Fruit fly (Drosophila melanogaster) whole organism, prepupa: ENCODE results near the gene CG33080.

Experiments used
- Blimp-1 ChIP-seq: fragments of 200-800 bp; sonication (Bioruptor generic); optimal IDR thresholded peaks from 3 replicates; lab custom pipeline; 2017; ENCODE audit warnings: missing biosample characterization, missing genetic modification characterization, mild to moderate bottlenecking, moderate library complexity, missing genetic modification reagents
- CG10631 ChIP-seq: fragments of 200-800 bp; sonication (Bioruptor generic); optimal IDR thresholded peaks from 2 replicates; lab custom pipeline; 2016; ENCODE audit warnings: missing biosample characterization, missing genetic modification characterization
- CG10669 ChIP-seq: fragments of 200-800 bp; sonication (Bioruptor generic); optimal IDR thresholded peaks from 3 replicates; lab custom pipeline; 2018; ENCODE audit warnings: missing biosample characterization, mild to moderate bottlenecking, missing genetic modification characterization, moderate library complexity
- CG11294 ChIP-seq: fragments of 200-800 bp; sonication (Bioruptor generic); IDR thresholded peaks from 2 replicates; pipeline ENCODE4 v1.3.6; 2022; ENCODE audit warnings: missing biosample characterization, missing genetic modification characterization
- CG11762 ChIP-seq: fragments of 200-800 bp; sonication (Bioruptor generic); optimal IDR thresholded peaks from 3 replicates; lab custom pipeline; 2016; ENCODE audit warnings: missing biosample characterization, missing genetic modification characterization; ENCODE audit not compliant: insufficient read depth
- CG11902 ChIP-seq: fragments of 200-800 bp; sonication (Bioruptor generic); optimal IDR thresholded peaks from 3 replicates; lab custom pipeline; 2016; ENCODE audit warnings: missing biosample characterization, missing genetic modification characterization
- CG15336 ChIP-seq: fragments of 200-800 bp; sonication (Bioruptor generic); IDR thresholded peaks from 2 replicates; pipeline ENCODE4 v1.3.6; 2022; ENCODE audit warnings: missing biosample characterization, missing genetic modification characterization
- CG31627 ChIP-seq: fragments of 200-800 bp; sonication (Bioruptor generic); optimal IDR thresholded peaks from 3 replicates; lab custom pipeline; 2016; ENCODE audit warnings: missing biosample characterization, missing genetic modification characterization
- CG32006 ChIP-seq: fragments of 200-800 bp; sonication (Bioruptor generic); optimal IDR thresholded peaks from 3 replicates; lab custom pipeline; 2017; ENCODE audit warnings: missing biosample characterization, mild to moderate bottlenecking, missing genetic modification characterization
- CG34406 ChIP-seq: fragments of 200-800 bp; sonication (Bioruptor generic); optimal IDR thresholded peaks from 3 replicates; lab custom pipeline; 2016; ENCODE audit warnings: missing biosample characterization, missing genetic modification characterization
- CG3919 ChIP-seq: fragments of 200-800 bp; sonication (Bioruptor generic); optimal IDR thresholded peaks from 3 replicates; lab custom pipeline; 2016; ENCODE audit warnings: missing biosample characterization, missing genetic modification characterization
- CG4318 ChIP-seq: fragments of 200-800 bp; sonication (Bioruptor generic); optimal IDR thresholded peaks from 3 replicates; lab custom pipeline; 2017; ENCODE audit warnings: missing biosample characterization, mild to moderate bottlenecking, missing genetic modification characterization
- CG6163 ChIP-seq: fragments of 200-800 bp; sonication (Bioruptor generic); IDR thresholded peaks from 3 replicates; pipeline ENCODE4 v1.3.6; 2022; ENCODE audit warnings: missing biosample characterization, missing genetic modification characterization
- CG6792 ChIP-seq: fragments of 200-800 bp; sonication (Bioruptor generic); optimal IDR thresholded peaks from 3 replicates; lab custom pipeline; 2016; ENCODE audit warnings: missing biosample characterization, missing genetic modification characterization
- CG7368 ChIP-seq: fragments of 200-800 bp; sonication (Bioruptor generic); optimal IDR thresholded peaks from 3 replicates; lab custom pipeline; 2016; ENCODE audit warnings: missing biosample characterization, missing genetic modification characterization
- CG8119 ChIP-seq: fragments of 200-800 bp; sonication (Bioruptor generic); IDR thresholded peaks from 3 replicates; pipeline ENCODE4 v1.3.6; 2022; ENCODE audit warnings: missing biosample characterization, missing genetic modification characterization
- CG8319 ChIP-seq: fragments of 200-800 bp; sonication (Bioruptor generic); optimal IDR thresholded peaks from 3 replicates; lab custom pipeline; 2016; ENCODE audit warnings: missing biosample characterization, missing genetic modification characterization
- CG9139 ChIP-seq: fragments of 200-800 bp; sonication (Bioruptor generic); optimal IDR thresholded peaks from 3 replicates; lab custom pipeline; 2017; ENCODE audit warnings: missing biosample characterization, mild to moderate bottlenecking, missing genetic modification characterization
- Eip75B ChIP-seq: fragments of 200-800 bp; sonication (Bioruptor generic); optimal IDR thresholded peaks from 3 replicates; lab custom pipeline; 2016; ENCODE audit warnings: missing biosample characterization, missing genetic modification characterization
- Eip93F ChIP-seq: fragments of 200-800 bp; sonication (Bioruptor generic); optimal IDR thresholded peaks from 2 replicates; lab custom pipeline; 2016; ENCODE audit warnings: missing biosample characterization, mild to moderate bottlenecking, missing genetic modification characterization
- Ets21C ChIP-seq: fragments of 200-800 bp; sonication (Bioruptor generic); optimal IDR thresholded peaks from 3 replicates; lab custom pipeline; 2016; ENCODE audit warnings: missing biosample characterization, missing genetic modification characterization
- Ets96B ChIP-seq: fragments of 200-800 bp; optimal IDR thresholded peaks from 2 replicates; lab custom pipeline; 2019; ENCODE audit warnings: missing biosample characterization, mild to moderate bottlenecking, missing genetic modification characterization, moderate library complexity
- Gug ChIP-seq: fragments of 200-800 bp; sonication (Bioruptor generic); IDR thresholded peaks from 2 replicates; pipeline ENCODE4 v1.3.6; 2022; ENCODE audit warnings: missing biosample characterization, missing genetic modification characterization
- Hr38 ChIP-seq: sonication (Bioruptor generic); optimal IDR thresholded peaks from 2 replicates; lab custom pipeline; 2016; ENCODE audit warnings: missing biosample characterization, missing genetic modification characterization
- Hr4 ChIP-seq: fragments of 200-800 bp; sonication (Bioruptor generic); optimal IDR thresholded peaks from 3 replicates; lab custom pipeline; 2016; ENCODE audit warnings: missing biosample characterization, missing genetic modification characterization
- Lpt ChIP-seq: fragments of 200-800 bp; sonication (Bioruptor generic); optimal IDR thresholded peaks from 3 replicates; lab custom pipeline; 2016; ENCODE audit warnings: missing biosample characterization, missing genetic modification characterization
- Met ChIP-seq: fragments of 200-800 bp; sonication (Bioruptor generic); optimal IDR thresholded peaks from 3 replicates; lab custom pipeline; 2016; ENCODE audit warnings: missing biosample characterization, missing genetic modification characterization
- OdsH ChIP-seq: fragments of 200-800 bp; sonication (Bioruptor generic); optimal IDR thresholded peaks from 3 replicates; lab custom pipeline; 2016; ENCODE audit warnings: missing biosample characterization, missing genetic modification characterization
- Smox ChIP-seq: fragments of 200-800 bp; sonication (Bioruptor generic); optimal IDR thresholded peaks from 3 replicates; lab custom pipeline; 2016; ENCODE audit warnings: missing biosample characterization, missing genetic modification characterization
- Sox15 ChIP-seq: fragments of 200-800 bp; sonication (Bioruptor generic); optimal IDR thresholded peaks from 3 replicates; lab custom pipeline; 2016; ENCODE audit warnings: missing biosample characterization, missing genetic modification characterization
- acj6 ChIP-seq: fragments of 200-800 bp; sonication (Bioruptor generic); optimal IDR thresholded peaks from 3 replicates; lab custom pipeline; 2016; ENCODE audit warnings: missing biosample characterization, missing genetic modification characterization
- cyc ChIP-seq: fragments of 200-800 bp; sonication (Bioruptor generic); optimal IDR thresholded peaks from 3 replicates; lab custom pipeline; 2016; ENCODE audit warnings: missing biosample characterization, missing genetic modification characterization
- dac ChIP-seq: fragments of 200-800 bp; sonication (Bioruptor generic); optimal IDR thresholded peaks from 2 replicates; lab custom pipeline; 2017; ENCODE audit warnings: missing biosample characterization, mild to moderate bottlenecking, missing genetic modification characterization
- dsx ChIP-seq: fragments of 200-800 bp; optimal IDR thresholded peaks from 3 replicates; lab custom pipeline; 2019; ENCODE audit warnings: missing biosample characterization, mild to moderate bottlenecking, missing genetic modification characterization, moderate library complexity; ENCODE audit not compliant: poor library complexity, severe bottlenecking
- eg ChIP-seq: fragments of 200-800 bp; sonication (Bioruptor generic); IDR thresholded peaks from 3 replicates; pipeline ENCODE4 v1.3.6; 2022; ENCODE audit warnings: missing biosample characterization, missing genetic modification characterization
- esn ChIP-seq: fragments of 200-800 bp; sonication (Bioruptor generic); optimal IDR thresholded peaks from 2 replicates; lab custom pipeline; 2016; ENCODE audit warnings: missing biosample characterization, mild to moderate bottlenecking, missing genetic modification characterization, moderate library complexity
- fd85E ChIP-seq: fragments of 200-800 bp; sonication (Bioruptor generic); optimal IDR thresholded peaks from 3 replicates; lab custom pipeline; 2016; ENCODE audit warnings: missing biosample characterization, missing genetic modification characterization
- lz ChIP-seq: fragments of 200-800 bp; sonication (Bioruptor generic); optimal IDR thresholded peaks from 3 replicates; lab custom pipeline; 2016; ENCODE audit warnings: missing biosample characterization, missing genetic modification characterization
- spab ChIP-seq: fragments of 200-800 bp; sonication (Bioruptor generic); optimal IDR thresholded peaks from 2 replicates; lab custom pipeline; 2017; ENCODE audit warnings: missing biosample characterization, mild to moderate bottlenecking, missing genetic modification characterization, missing genetic modification reagents
- ss ChIP-seq, 2 experiments: fragments of 200-800 bp; sonication (Bioruptor generic); optimal IDR thresholded peaks; 2 replicates in 1 of 2; 3 replicates in 1 of 2; lab custom pipeline; 2017 to 2018; ENCODE audit warnings: mild to moderate bottlenecking in 2 of 2, missing biosample characterization in 2 of 2, missing genetic modification characterization in 2 of 2, moderate library complexity in 1 of 2

The CG33080 gene

DNA sequence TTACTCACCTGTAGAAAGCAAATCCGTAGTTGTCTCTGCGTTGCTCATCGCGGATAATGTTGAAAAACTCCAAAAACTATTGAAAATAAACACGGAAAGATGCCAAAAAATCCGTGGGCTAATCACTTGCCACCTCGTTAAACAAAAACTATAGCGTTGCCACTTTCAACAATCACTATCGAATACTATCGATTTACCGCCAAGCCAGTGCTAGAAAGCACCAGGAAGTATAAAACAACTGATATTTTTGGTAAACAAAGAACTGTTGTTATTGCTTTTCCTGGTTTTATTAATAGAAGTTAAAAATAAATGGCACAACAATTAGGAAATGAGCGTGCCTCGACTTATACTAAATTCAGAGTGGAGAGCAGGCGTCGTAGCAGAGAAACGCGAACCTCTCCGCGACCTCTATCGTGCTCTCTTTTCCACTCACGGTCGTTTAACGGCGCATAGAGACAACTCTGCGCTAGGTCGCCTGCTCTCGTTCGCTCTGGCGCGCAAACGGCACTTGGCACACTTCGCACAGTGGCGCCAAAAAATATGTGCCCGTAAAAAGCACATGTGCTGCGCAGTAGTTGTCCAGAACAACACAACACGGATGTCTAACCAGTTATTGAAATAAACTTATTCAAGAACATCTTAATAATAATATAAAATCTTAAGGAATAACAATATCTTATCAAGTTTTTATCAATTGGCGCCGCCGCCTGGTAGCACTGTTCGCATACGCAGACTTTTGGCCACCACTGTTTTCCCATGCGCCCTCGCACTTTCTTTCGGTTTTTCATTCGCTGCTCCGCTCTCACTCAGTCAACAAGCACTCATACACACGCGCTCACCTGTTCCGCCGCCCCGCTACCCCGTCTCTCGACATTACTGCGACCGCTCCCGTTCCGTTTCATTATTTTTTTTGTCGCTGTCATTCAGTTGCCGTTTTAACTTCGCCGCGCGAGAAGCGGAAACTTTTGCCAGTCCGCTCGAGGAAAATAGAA, 37.6 kb upstream of the CG33080 start, which contains the start of the genes lin-52 and CG15771 (continued):
- TF ChIP-seq CG8319 (GFP tag; lab: Kevin White, UChicago) (peak; percentile 88), ss (GFP tag; optimal IDR thresholded peaks at IDR 0.05; lab: Kevin White, UChicago) (peak; percentile 96 to 97), Hr38 (GFP tag; lab: Kevin White, UChicago) (peak; percentile 16), Lpt (peak; percentile 94), CG10631 (GFP tag; lab: Kevin White, UChicago) (peak; percentile 95), CG4318 (GFP tag; lab: Kevin White, UChicago) (peak; percentile 94), Eip75B (GFP tag; lab: Kevin White, UChicago) (peak; percentile 94), CG11762 (GFP tag; lab: Kevin White, UChicago) (peak; percentile 95), CG6163 (GFP tag; lab: Robert Waterston, UW) (peak; percentile 94), CG31627 (GFP tag; lab: Kevin White, UChicago) (peak; percentile 92), lz (peak; percentile 95), spab (GFP tag; lab: Kevin White, UChicago) (peak; percentile 93), CG15336 (GFP tag; lab: Robert Waterston, UW) (peak; percentile 98), Blimp-1 (GFP tag; lab: Kevin White, UChicago) (peak; percentile 92), Smox (GFP tag; lab: Kevin White, UChicago) (peak; percentile 93), CG34406 (GFP tag; lab: Kevin White, UChicago) (peak; percentile 94), CG11294 (GFP tag; lab: Robert Waterston, UW) (peak; percentile 93), fd85E (GFP tag; lab: Kevin White, UChicago) (peak; percentile 89), Ets21C (peak; percentile 86), CG7368 (peak; percentile 91), Hr4 (GFP tag; lab: Kevin White, UChicago) (peak; percentile 93), dsx (GFP tag; lab: Kevin White, UChicago) (peak; percentile 92), CG10669 (GFP tag; lab: Kevin White, UChicago) (peak; percentile 95), CG11902 (GFP tag; lab: Kevin White, UChicago) (peak; percentile 89), dac (GFP tag; lab: Kevin White, UChicago) (peak; percentile 96), Sox15 (GFP tag; lab: Kevin White, UChicago) (peak; percentile 95), CG6792 (peak; percentile 96), Ets96B (peak; percentile 93), Met (GFP tag; lab: Kevin White, UChicago) (peak; percentile 96), CG32006 (GFP tag; lab: Kevin White, UChicago) (peak; percentile 97), CG9139 (GFP tag; lab: Kevin White, UChicago) (peak; percentile 95), Gug (peak; percentile 95)

DNA sequence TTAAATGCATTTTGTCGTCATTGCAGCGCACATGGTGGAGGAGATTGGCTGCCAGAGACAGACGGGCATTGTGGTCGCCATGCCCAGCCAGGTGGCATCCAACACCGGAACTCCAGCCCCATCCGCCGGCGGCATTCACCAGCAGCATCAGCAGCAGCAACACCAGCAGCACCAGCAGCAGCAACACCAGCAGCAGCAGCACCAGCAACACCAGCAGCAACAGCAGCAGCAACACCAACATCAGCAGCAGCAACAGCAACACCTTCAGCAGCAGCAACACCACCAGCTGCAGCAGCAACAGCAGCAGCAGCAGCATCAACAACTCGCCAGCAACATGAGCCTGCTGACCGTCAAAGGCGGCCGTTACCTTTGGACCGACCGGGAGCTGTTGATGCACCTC, 35.3 kb upstream of the CG33080 start:
- no peak for TF ChIP-seq esn (GFP tag; lab: Kevin White, UChicago)
- TF ChIP-seq eg (GFP tag; lab: Robert Waterston, UW) = no peak
- no peak for TF ChIP-seq Blimp-1 (GFP tag; lab: Kevin White, UChicago)
- TF ChIP-seq OdsH (GFP tag; lab: Kevin White, UChicago) = no peak
- TF ChIP-seq CG4318 (GFP tag; lab: Kevin White, UChicago) = no peak
- TF ChIP-seq CG10669 (GFP tag; lab: Kevin White, UChicago) = no peak
- TF ChIP-seq acj6 (GFP tag; lab: Kevin White, UChicago) = no peak
- no peak for TF ChIP-seq spab (GFP tag; lab: Kevin White, UChicago)
- no peak for TF ChIP-seq Eip93F
- no peak for TF ChIP-seq CG3919 (GFP tag; lab: Kevin White, UChicago)
- no peak for TF ChIP-seq CG8119 (GFP tag; lab: Robert Waterston, UW)
- no peak for TF ChIP-seq cyc (GFP tag; lab: Kevin White, UChicago)
- TF ChIP-seq Met (GFP tag; lab: Kevin White, UChicago) = no peak
